Worm (Caenorhabditis elegans) whole organism, mixed stage, embryonic: ENCODE measurements around the gene fbxa-52.
"Not testable (repeated sequence)": the region's sequence is repeated elsewhere in the genome, so short reads cannot be mapped to it uniquely, and the experiment has no call there.

Experiments
- bed-3 ChIP-seq: fragments of 200-800 bp; sonication (Bioruptor generic); optimal IDR thresholded peaks from 3 replicates; lab custom pipeline; 2018; ENCODE audit warnings: mild to moderate bottlenecking, missing genetic modification characterization, moderate library complexity, missing compliant biosample characterization
- blmp-1 ChIP-seq: fragments of 150-350 bp; optimal IDR thresholded peaks from 2 replicates; lab custom pipeline; 2014; ENCODE audit warnings: missing biosample characterization, missing genetic modification characterization
- ceh-39 ChIP-seq: fragments of 150-350 bp; optimal IDR thresholded peaks from 2 replicates; lab custom pipeline; 2014; ENCODE audit warnings: missing biosample characterization, missing genetic modification characterization
- ceh-83 ChIP-seq: fragments of 200-800 bp; sonication (Bioruptor generic); optimal IDR thresholded peaks from 2 replicates; lab custom pipeline; 2018; ENCODE audit warnings: mild to moderate bottlenecking, missing genetic modification characterization, missing compliant biosample characterization
- ces-1 ChIP-seq: fragments of 150-350 bp; optimal IDR thresholded peaks from 2 replicates; lab custom pipeline; 2014; ENCODE audit warnings: missing biosample characterization, missing genetic modification reagents, missing genetic modification characterization
- elt-1 ChIP-seq: sonication (generic microtip); optimal IDR thresholded peaks from 2 replicates; lab custom pipeline; 2017; ENCODE audit warnings: missing genetic modification characterization, mild to moderate bottlenecking, missing compliant biosample characterization, antibody characterized with exemption, moderate library complexity, borderline replicate concordance; ENCODE audit not compliant: insufficient read depth
- elt-3 ChIP-seq: fragments of 150-350 bp; optimal IDR thresholded peaks from 2 replicates; lab custom pipeline; 2014; ENCODE audit warnings: missing biosample characterization, missing genetic modification characterization
- flh-1 ChIP-seq: fragments of 200-800 bp; sonication (Bioruptor generic); optimal IDR thresholded peaks from 2 replicates; lab custom pipeline; 2018; ENCODE audit warnings: mild to moderate bottlenecking, missing genetic modification characterization, moderate library complexity, missing compliant biosample characterization
- ham-2 ChIP-seq: fragments of 200-800 bp; sonication (Bioruptor generic); optimal IDR thresholded peaks from 2 replicates; lab custom pipeline; 2018; ENCODE audit warnings: mild to moderate bottlenecking, missing genetic modification characterization, missing compliant biosample characterization
- hlh-1 ChIP-seq: fragments of 150-350 bp; optimal IDR thresholded peaks from 2 replicates; lab custom pipeline; 2014; ENCODE audit warnings: missing biosample characterization, missing genetic modification reagents, missing genetic modification characterization
- lin-13 ChIP-seq: fragments of 150-350 bp; optimal IDR thresholded peaks from 2 replicates; lab custom pipeline; 2014; ENCODE audit warnings: missing biosample characterization, missing genetic modification characterization
- lin-32 ChIP-seq: fragments of 200-800 bp; sonication (Bioruptor generic); optimal IDR thresholded peaks from 2 replicates; lab custom pipeline; 2018; ENCODE audit warnings: mild to moderate bottlenecking, missing genetic modification characterization, missing compliant biosample characterization
- lsy-2 ChIP-seq: fragments of 150-350 bp; optimal IDR thresholded peaks from 2 replicates; lab custom pipeline; 2014; ENCODE audit warnings: missing biosample characterization, missing genetic modification characterization
- mab-5 ChIP-seq: fragments of 150-350 bp; optimal IDR thresholded peaks from 2 replicates; lab custom pipeline; 2014; ENCODE audit warnings: missing biosample characterization, missing genetic modification characterization
- mep-1 ChIP-seq: fragments of 150-350 bp; optimal IDR thresholded peaks from 2 replicates; lab custom pipeline; 2017; ENCODE audit warnings: missing biosample characterization, missing genetic modification reagents, missing genetic modification characterization, inconsistent platforms
- mls-2 ChIP-seq: sonication (generic microtip); optimal IDR thresholded peaks from 2 replicates; lab custom pipeline; 2016; ENCODE audit warnings: mild to moderate bottlenecking, missing genetic modification characterization, moderate library complexity, missing compliant biosample characterization
- nhr-12 ChIP-seq: fragments of 150-350 bp; optimal IDR thresholded peaks from 2 replicates; lab custom pipeline; 2014; ENCODE audit warnings: missing biosample characterization, missing genetic modification characterization
- nhr-2 ChIP-seq: fragments of 150-350 bp; optimal IDR thresholded peaks from 2 replicates; lab custom pipeline; 2014; ENCODE audit warnings: missing biosample characterization, missing genetic modification characterization
- nhr-237 ChIP-seq: fragments of 150-350 bp; optimal IDR thresholded peaks from 2 replicates; lab custom pipeline; 2014; ENCODE audit warnings: missing biosample characterization, missing genetic modification characterization
- nhr-28 ChIP-seq: fragments of 150-350 bp; optimal IDR thresholded peaks from 2 replicates; lab custom pipeline; 2014; ENCODE audit warnings: missing biosample characterization, missing genetic modification characterization
- nhr-76 ChIP-seq: sonication (generic microtip); optimal IDR thresholded peaks from 2 replicates; lab custom pipeline; 2017; ENCODE audit warnings: missing biosample characterization, missing genetic modification characterization
- pha-4 ChIP-seq: fragments of 150-350 bp; optimal IDR thresholded peaks from 2 replicates; lab custom pipeline; 2018; ENCODE audit warnings: missing biosample characterization, missing genetic modification reagents, missing genetic modification characterization
- sem-2 ChIP-seq: fragments of 200-800 bp; sonication (Bioruptor generic); optimal IDR thresholded peaks from 2 replicates; lab custom pipeline; 2018; ENCODE audit warnings: mild to moderate bottlenecking, missing genetic modification characterization, missing compliant biosample characterization
- snpc-4 ChIP-seq: fragments of 150-350 bp; optimal IDR thresholded peaks from 2 replicates; lab custom pipeline; 2014; ENCODE audit warnings: missing biosample characterization, missing genetic modification characterization
- tbx-8 ChIP-seq: fragments of 200-800 bp; sonication (Bioruptor generic); optimal IDR thresholded peaks from 2 replicates; lab custom pipeline; 2018; ENCODE audit warnings: mild to moderate bottlenecking, missing genetic modification characterization, moderate library complexity, missing compliant biosample characterization
- unc-120 ChIP-seq: sonication (generic microtip); optimal IDR thresholded peaks from 2 replicates; lab custom pipeline; 2017; ENCODE audit warnings: missing genetic modification characterization, missing compliant biosample characterization; ENCODE audit not compliant: poor library complexity, severe bottlenecking
- unc-39 ChIP-seq: fragments of 150-350 bp; optimal IDR thresholded peaks from 2 replicates; lab custom pipeline; 2014; ENCODE audit warnings: missing biosample characterization, missing genetic modification characterization
- zip-8 ChIP-seq: fragments of 150-350 bp; optimal IDR thresholded peaks from 2 replicates; lab custom pipeline; 2014; ENCODE audit warnings: missing biosample characterization, missing genetic modification characterization
- ztf-11 ChIP-seq: fragments of 150-350 bp; optimal IDR thresholded peaks from 2 replicates; lab custom pipeline; 2014; ENCODE audit warnings: missing biosample characterization, missing genetic modification characterization

fbxa-52 gene

ce11 chrX:1703840-1704239 lies 8.6 kb downstream of the fbxa-52 start, which contains the start of gene C36C9.5:
Gene C36C9.5, minus strand, starts transcription at chrX:1703940.
- TF ChIP-seq lin-32 (GFP tag; lab: Kevin White, UChicago) = no peak
- no peak for TF ChIP-seq nhr-28 (tag; lab: Kevin White, UChicago)
- no peak for TF ChIP-seq hlh-1 (tag; lab: Kevin White, UChicago)
- no peak for TF ChIP-seq nhr-2 (tag; lab: Kevin White, UChicago)
- no peak for TF ChIP-seq blmp-1 (tag; lab: Kevin White, UChicago)
- no peak for TF ChIP-seq ceh-83 (GFP tag; lab: Kevin White, UChicago)
- no peak for TF ChIP-seq ces-1
- no peak for TF ChIP-seq elt-1 (tag; lab: Kevin White, UChicago)
- TF ChIP-seq mab-5 (tag; lab: Kevin White, UChicago) = no peak
- TF ChIP-seq ceh-39 (tag; lab: Kevin White, UChicago) = no peak
- TF ChIP-seq snpc-4 (tag; lab: Kevin White, UChicago) = no peak
- no peak for TF ChIP-seq elt-3 (tag; lab: Kevin White, UChicago)
- no peak for TF ChIP-seq nhr-237
- no peak for TF ChIP-seq unc-39 (tag; lab: Kevin White, UChicago)
- no peak for TF ChIP-seq nhr-12 (tag; lab: Kevin White, UChicago)
- no peak for TF ChIP-seq ham-2 (GFP tag; lab: Kevin White, UChicago)
- TF ChIP-seq bed-3 (GFP tag; lab: Kevin White, UChicago) = no peak
- TF ChIP-seq mls-2 (tag; lab: Kevin White, UChicago) = no peak
- no peak for TF ChIP-seq pha-4

ce11 chrX:1703049-1703448 lies 9.4 kb downstream of the fbxa-52 start:
- TF ChIP-seq sem-2 (GFP tag; lab: Kevin White, UChicago) (no peak), ztf-11 (no peak), ceh-39 (tag; lab: Kevin White, UChicago) (no peak), flh-1 (GFP tag; lab: Kevin White, UChicago) (no peak)

- TF ChIP-seq flh-1 (GFP tag; lab: Kevin White, UChicago) = no peak
- no peak for TF ChIP-seq unc-39 (tag; lab: Kevin White, UChicago)
- TF ChIP-seq sem-2 (GFP tag; lab: Kevin White, UChicago) = no peak
- TF ChIP-seq, all 35 proteins: peak for 0
Observed at ce11 chrX:1698476-1698875, 14.0 kb downstream of the fbxa-52 start.

ce11 chrX:1696879-1697278 lies 15.6 kb downstream of the fbxa-52 start, which contains the start of gene C36C9.4:
Gene C36C9.4, minus strand, starts transcription at chrX:1696979.
- TF ChIP-seq bed-3 (GFP tag; lab: Kevin White, UChicago); pha-4; nhr-28 (tag; lab: Kevin White, UChicago): not testable (repeated sequence)

DNA sequence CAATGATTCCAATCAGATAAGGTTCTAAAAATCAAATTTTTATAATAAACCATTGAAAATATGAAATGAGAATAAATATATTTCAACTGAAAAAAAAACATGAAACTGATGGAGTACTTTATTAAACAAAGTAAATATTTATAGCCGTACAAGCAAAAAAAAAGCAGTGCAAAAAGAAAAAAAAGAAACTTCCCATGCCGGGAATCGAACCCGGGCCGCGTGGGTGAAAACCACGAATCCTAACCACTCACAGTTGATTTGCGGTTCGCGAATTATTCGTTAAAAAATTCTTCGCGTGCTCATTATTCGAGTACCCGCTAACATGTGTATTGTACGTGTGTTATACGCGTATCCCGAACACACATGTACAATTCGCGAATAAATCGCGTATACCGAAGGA lies 21.5 kb downstream of the fbxa-52 start, which contains the start of gene C36C9.6:
TSS of gene C36C9.6 (minus strand) at position 101 of the 400 bp plus-strand sequence.
- not testable (repeated sequence) for TF ChIP-seq snpc-4 (tag; lab: Kevin White, UChicago); blmp-1 (tag; lab: Kevin White, UChicago); pha-4

DNA sequence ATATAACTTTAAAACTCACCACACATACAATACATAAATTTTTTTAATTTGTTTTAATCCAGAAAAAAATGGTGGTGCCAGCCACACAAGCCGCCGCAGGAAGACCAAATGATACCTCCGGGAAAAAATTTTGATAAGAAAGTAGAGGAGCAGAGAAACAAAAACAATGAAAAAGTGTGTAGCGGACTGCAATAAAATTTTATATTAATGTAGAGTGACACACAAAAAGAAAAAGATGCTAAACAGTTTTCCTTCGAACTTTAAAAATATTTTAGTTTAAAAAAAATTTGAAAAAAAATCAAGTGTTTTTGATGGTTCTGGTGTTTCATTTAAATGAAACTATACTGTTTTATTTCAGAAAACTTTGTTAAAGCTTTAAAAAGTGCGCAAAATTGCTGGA lies 22.4 kb downstream of the fbxa-52 start, which contains the start of gene C36C9.12:
TSS of gene C36C9.12 (minus strand) at position 101 of the 400 bp plus-strand sequence.
- not testable (repeated sequence) for TF ChIP-seq mep-1 (tag; lab: Kevin White, UChicago); ztf-11; mab-5 (tag; lab: Kevin White, UChicago)

- TF ChIP-seq ceh-39 (tag; lab: Kevin White, UChicago); mls-2 (tag; lab: Kevin White, UChicago); zip-8: not testable (repeated sequence)
Observed at ce11 chrX:1687079-1687478, 25.4 kb downstream of the fbxa-52 start, which contains the start of gene C36C9.11. Gene C36C9.11, plus strand, starts transcription at chrX:1687379.

DNA sequence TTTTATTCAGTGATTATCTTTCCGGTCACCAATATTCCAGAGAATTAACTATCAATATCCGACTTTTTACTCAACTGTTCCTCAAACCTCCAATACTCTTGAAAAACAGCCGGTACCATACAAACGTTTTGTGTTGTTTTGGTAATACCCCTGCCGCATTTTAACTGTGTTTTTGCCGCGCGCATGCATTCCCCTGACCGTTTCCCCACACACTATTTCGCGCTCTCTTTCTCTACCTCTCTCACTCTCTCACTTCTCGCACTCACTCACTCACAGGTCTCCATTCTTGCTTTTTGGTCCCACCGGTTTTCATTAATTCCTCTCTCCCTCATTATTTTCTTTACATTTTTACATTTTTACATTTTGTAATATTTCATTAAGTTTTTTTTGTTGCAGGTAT lies 29.9 kb downstream of the fbxa-52 start, which contains the start of gene meg-4:
TSS of gene meg-4 (plus strand) at position 397 of the 400 bp plus-strand sequence.
- TF ChIP-seq lsy-2 (tag; lab: Kevin White, UChicago) = no peak
- no peak for TF ChIP-seq snpc-4 (tag; lab: Kevin White, UChicago)
- no peak for TF ChIP-seq zip-8
- no peak for TF ChIP-seq bed-3 (GFP tag; lab: Kevin White, UChicago)
- no peak for TF ChIP-seq elt-1 (tag; lab: Kevin White, UChicago)
- no peak for TF ChIP-seq unc-120 (tag; lab: Kevin White, UChicago)
- no peak for TF ChIP-seq nhr-76 (tag; lab: Kevin White, UChicago)
- no peak for TF ChIP-seq lin-13 (tag; lab: Kevin White, UChicago)
- no peak for TF ChIP-seq tbx-8 (GFP tag; lab: Kevin White, UChicago)
- TF ChIP-seq sem-2 (GFP tag; lab: Kevin White, UChicago) = no peak
- no peak for TF ChIP-seq nhr-28 (tag; lab: Kevin White, UChicago)
- TF ChIP-seq mab-5 (tag; lab: Kevin White, UChicago) = no peak
- TF ChIP-seq mep-1 (tag; lab: Kevin White, UChicago) = no peak
- no peak for TF ChIP-seq ham-2 (GFP tag; lab: Kevin White, UChicago)
- TF ChIP-seq lin-32 (GFP tag; lab: Kevin White, UChicago) = no peak
- TF ChIP-seq elt-3 (tag; lab: Kevin White, UChicago) = no peak
- TF ChIP-seq nhr-2 (tag; lab: Kevin White, UChicago) = no peak
